Fruit fly (Drosophila melanogaster) whole organism, embryonic: ENCODE measurements around the gene Myo31DF.

ENCODE experiments used
- ATbp ChIP-seq: fragments of 200-800 bp; sonication (Bioruptor generic); optimal IDR thresholded peaks from 2 replicates; lab custom pipeline; 2017; ENCODE audit warnings: missing biosample characterization, mild to moderate bottlenecking, missing genetic modification characterization, missing genetic modification reagents
- Bdp1 ChIP-seq: fragments of 200-800 bp; sonication (Bioruptor generic); optimal IDR thresholded peaks from 3 replicates; lab custom pipeline; 2016; ENCODE audit warnings: missing biosample characterization, missing genetic modification characterization
- CG11695 ChIP-seq: fragments of 200-800 bp; sonication (Bioruptor generic); IDR thresholded peaks from 3 replicates; pipeline ENCODE4 v1.3.6; 2022; ENCODE audit warnings: missing biosample characterization, missing genetic modification characterization
- CG11723 ChIP-seq: fragments of 200-800 bp; sonication (Bioruptor generic); optimal IDR thresholded peaks from 2 replicates; lab custom pipeline; 2017; ENCODE audit warnings: missing biosample characterization, mild to moderate bottlenecking, missing genetic modification characterization
- CG12942 ChIP-seq: fragments of 200-800 bp; sonication (Bioruptor generic); optimal IDR thresholded peaks from 3 replicates; lab custom pipeline; 2016; ENCODE audit warnings: missing biosample characterization, missing genetic modification characterization
- CG13894 ChIP-seq: fragments of 200-800 bp; sonication (Bioruptor generic); optimal IDR thresholded peaks from 3 replicates; lab custom pipeline; 2018; ENCODE audit warnings: missing biosample characterization, mild to moderate bottlenecking, missing genetic modification characterization, moderate library complexity
- CG16813 ChIP-seq: fragments of 200-800 bp; sonication (Bioruptor generic); IDR thresholded peaks from 3 replicates; pipeline ENCODE4 v1.3.6; 2022; ENCODE audit warnings: missing biosample characterization, missing genetic modification characterization; ENCODE audit not compliant: partially characterized antibody
- CG2120 ChIP-seq: fragments of 200-800 bp; sonication (Bioruptor generic); optimal IDR thresholded peaks from 3 replicates; lab custom pipeline; 2016; ENCODE audit warnings: missing biosample characterization, missing genetic modification characterization
- CG31365 ChIP-seq: fragments of 200-800 bp; sonication (Bioruptor generic); optimal IDR thresholded peaks from 2 replicates; lab custom pipeline; 2018; ENCODE audit warnings: missing biosample characterization, mild to moderate bottlenecking, missing genetic modification characterization
- CG6689 ChIP-seq: fragments of 200-800 bp; sonication (Bioruptor generic); IDR thresholded peaks from 2 replicates; pipeline ENCODE4 v1.3.6; 2022; ENCODE audit warnings: missing biosample characterization, missing genetic modification characterization
- CG8924 ChIP-seq: fragments of 200-800 bp; optimal IDR thresholded peaks from 3 replicates; lab custom pipeline; 2019; ENCODE audit warnings: missing biosample characterization, mild to moderate bottlenecking, missing genetic modification characterization, moderate library complexity
- CG9609 ChIP-seq: fragments of 200-800 bp; sonication (Bioruptor generic); optimal IDR thresholded peaks from 3 replicates; lab custom pipeline; 2016; ENCODE audit warnings: missing biosample characterization, missing genetic modification characterization
- CG9932 ChIP-seq: fragments of 200-800 bp; sonication (Bioruptor generic); IDR thresholded peaks from 2 replicates; pipeline ENCODE4 v1.3.6; 2022; ENCODE audit warnings: missing biosample characterization, missing genetic modification characterization
- Dp ChIP-seq: fragments of 200-800 bp; sonication (Bioruptor generic); optimal IDR thresholded peaks from 2 replicates; lab custom pipeline; 2018; ENCODE audit warnings: missing biosample characterization, mild to moderate bottlenecking, missing genetic modification characterization, moderate library complexity
- Elba2 ChIP-seq: fragments of 200-800 bp; sonication (Bioruptor generic); optimal IDR thresholded peaks from 3 replicates; lab custom pipeline; 2016; ENCODE audit warnings: missing biosample characterization, missing genetic modification characterization
- Hey ChIP-seq: fragments of 200-800 bp; sonication (Bioruptor generic); optimal IDR thresholded peaks from 3 replicates; lab custom pipeline; 2018; ENCODE audit warnings: missing biosample characterization, mild to moderate bottlenecking, missing genetic modification characterization
- Hsf ChIP-seq: fragments of 200-800 bp; sonication (Bioruptor generic); optimal IDR thresholded peaks from 3 replicates; lab custom pipeline; 2016; ENCODE audit warnings: missing biosample characterization, missing genetic modification characterization
- Max ChIP-seq: fragments of 200-800 bp; sonication (Bioruptor generic); optimal IDR thresholded peaks from 2 replicates; lab custom pipeline; 2016; ENCODE audit warnings: missing biosample characterization, mild to moderate bottlenecking, missing genetic modification characterization
- Mes4 ChIP-seq: fragments of 200-800 bp; sonication (Bioruptor generic); optimal IDR thresholded peaks from 2 replicates; lab custom pipeline; 2016; ENCODE audit warnings: missing biosample characterization, missing genetic modification characterization
- Nf-YA ChIP-seq: fragments of 200-800 bp; sonication (Bioruptor generic); IDR thresholded peaks from 2 replicates; pipeline ENCODE4 v1.3.6; 2022; ENCODE audit warnings: missing biosample characterization, missing genetic modification characterization
- PHDP ChIP-seq: fragments of 200-800 bp; sonication (Bioruptor generic); optimal IDR thresholded peaks from 3 replicates; lab custom pipeline; 2018; ENCODE audit warnings: missing biosample characterization, mild to moderate bottlenecking, missing genetic modification characterization, moderate library complexity
- Ravus ChIP-seq: fragments of 200-800 bp; sonication (Bioruptor generic); IDR thresholded peaks from 2 replicates; pipeline ENCODE4 v1.3.6; 2022; ENCODE audit warnings: missing biosample characterization, missing genetic modification characterization
- Rfx ChIP-seq: fragments of 200-800 bp; sonication (Bioruptor generic); IDR thresholded peaks from 2 replicates; pipeline ENCODE4 v1.3.6; 2022; ENCODE audit warnings: missing biosample characterization, missing genetic modification characterization
- Sin3A ChIP-seq: fragments of >200 bp; optimal IDR thresholded peaks from 2 replicates; lab custom pipeline; 2018
- Vsx1 ChIP-seq: fragments of 200-800 bp; sonication (Bioruptor generic); optimal IDR thresholded peaks from 2 replicates; lab custom pipeline; 2017; ENCODE audit warnings: missing biosample characterization, mild to moderate bottlenecking, missing genetic modification characterization, missing genetic modification reagents
- Xbp1 ChIP-seq: fragments of 200-800 bp; sonication (Bioruptor generic); optimal IDR thresholded peaks from 3 replicates; lab custom pipeline; 2016; ENCODE audit warnings: missing biosample characterization, mild to moderate bottlenecking, missing genetic modification characterization
- amos ChIP-seq: fragments of 200-800 bp; sonication (Bioruptor generic); IDR thresholded peaks from 2 replicates; pipeline ENCODE4 v1.3.6; 2022; ENCODE audit warnings: missing biosample characterization, missing genetic modification characterization; ENCODE audit not compliant: partially characterized antibody
- aop ChIP-seq: fragments of 200-800 bp; sonication (Bioruptor generic); IDR thresholded peaks from 2 replicates; pipeline ENCODE4 v1.3.6; 2022; ENCODE audit warnings: missing biosample characterization, missing genetic modification characterization
- ato ChIP-seq: fragments of 200-800 bp; sonication (Bioruptor generic); IDR thresholded peaks from 2 replicates; pipeline ENCODE4 v1.3.6; 2022; ENCODE audit warnings: missing biosample characterization, missing genetic modification characterization; ENCODE audit not compliant: partially characterized antibody
- btn ChIP-seq: fragments of 200-800 bp; sonication (Bioruptor generic); optimal IDR thresholded peaks from 2 replicates; lab custom pipeline; 2016; ENCODE audit warnings: missing biosample characterization, missing genetic modification characterization
- danr ChIP-seq: fragments of 200-800 bp; sonication (Bioruptor generic); IDR thresholded peaks from 2 replicates; pipeline ENCODE4 v1.3.6; 2022; ENCODE audit warnings: missing biosample characterization, missing genetic modification characterization
- dm ChIP-seq: fragments of 200-800 bp; sonication (Bioruptor generic); optimal IDR thresholded peaks from 3 replicates; lab custom pipeline; 2016; ENCODE audit warnings: missing biosample characterization, missing genetic modification characterization
- fru ChIP-seq: fragments of >200 bp; optimal IDR thresholded peaks from 2 replicates; lab custom pipeline; 2017
- gem ChIP-seq: fragments of 200-800 bp; sonication (Bioruptor generic); optimal IDR thresholded peaks from 2 replicates; lab custom pipeline; 2019; ENCODE audit warnings: missing biosample characterization, mild to moderate bottlenecking, missing genetic modification characterization, moderate library complexity
- jumu ChIP-seq: fragments of 200-800 bp; sonication (Bioruptor generic); optimal IDR thresholded peaks from 3 replicates; lab custom pipeline; 2016; ENCODE audit warnings: missing biosample characterization, missing genetic modification characterization
- kay ChIP-seq: fragments of 200-800 bp; sonication (Bioruptor generic); optimal IDR thresholded peaks from 2 replicates; lab custom pipeline; 2016; ENCODE audit warnings: missing biosample characterization, missing genetic modification characterization
- lbe ChIP-seq: fragments of 200-800 bp; sonication (Bioruptor generic); optimal IDR thresholded peaks from 2 replicates; lab custom pipeline; 2016; ENCODE audit warnings: missing biosample characterization, mild to moderate bottlenecking, missing genetic modification characterization
- mam ChIP-seq: fragments of 200-800 bp; sonication (Bioruptor generic); optimal IDR thresholded peaks from 3 replicates; lab custom pipeline; 2016; ENCODE audit warnings: missing biosample characterization, missing genetic modification characterization
- nerfin-2 ChIP-seq: fragments of 200-800 bp; sonication (Bioruptor generic); IDR thresholded peaks from 2 replicates; pipeline ENCODE4 v1.3.6; 2022; ENCODE audit warnings: missing biosample characterization, missing genetic modification characterization; ENCODE audit not compliant: partially characterized antibody
- nmo ChIP-seq: fragments of 200-800 bp; sonication (Bioruptor generic); optimal IDR thresholded peaks from 2 replicates; lab custom pipeline; 2018; ENCODE audit warnings: missing biosample characterization, mild to moderate bottlenecking, missing genetic modification characterization, moderate library complexity
- oc ChIP-seq: fragments of 200-800 bp; sonication (Bioruptor generic); optimal IDR thresholded peaks from 2 replicates; lab custom pipeline; 2018; ENCODE audit warnings: missing biosample characterization, mild to moderate bottlenecking, missing genetic modification characterization, moderate library complexity
- pan ChIP-seq, 4 experiments: fragments of >200 bp in 3 of 4; fragments of 200-800 bp in 1 of 4; sonication (Bioruptor generic) in 1 of 4; optimal IDR thresholded peaks in 3 of 4; IDR thresholded peaks in 1 of 4; 2 replicates each; pipeline versions ENCODE4 v1.3.6 to Lab custom; 2017 to 2022; ENCODE audit warnings: missing biosample characterization in 2 of 4, missing genetic modification characterization in 2 of 4, mixed read lengths in 1 of 4
- seq ChIP-seq: fragments of 200-800 bp; sonication (Bioruptor generic); IDR thresholded peaks from 2 replicates; pipeline ENCODE4 v1.3.6; 2022; ENCODE audit warnings: missing biosample characterization, missing genetic modification characterization
- sna ChIP-seq: fragments of 200-800 bp; sonication (Bioruptor generic); IDR thresholded peaks from 2 replicates; pipeline ENCODE4 v1.3.6; 2022; ENCODE audit warnings: missing biosample characterization, missing genetic modification characterization; ENCODE audit not compliant: partially characterized antibody
- stwl ChIP-seq: fragments of 200-800 bp; sonication (Bioruptor generic); optimal IDR thresholded peaks from 3 replicates; lab custom pipeline; 2018; ENCODE audit warnings: missing biosample characterization, mild to moderate bottlenecking, missing genetic modification characterization, moderate library complexity
- sug ChIP-seq: fragments of 200-800 bp; optimal IDR thresholded peaks from 2 replicates; lab custom pipeline; 2019; ENCODE audit warnings: missing biosample characterization, mild to moderate bottlenecking, missing genetic modification characterization, moderate library complexity
- tgo ChIP-seq: fragments of 200-800 bp; sonication (Bioruptor generic); IDR thresholded peaks from 3 replicates; pipeline ENCODE4 v1.3.6; 2022; ENCODE audit warnings: missing biosample characterization, missing genetic modification characterization
- tna ChIP-seq: fragments of 200-800 bp; sonication (Bioruptor generic); IDR thresholded peaks from 2 replicates; pipeline ENCODE4 v1.3.6; 2022; ENCODE audit warnings: missing biosample characterization, missing genetic modification characterization; ENCODE audit not compliant: partially characterized antibody
- toy ChIP-seq: fragments of 200-800 bp; sonication (Bioruptor generic); IDR thresholded peaks from 2 replicates; pipeline ENCODE4 v1.3.6; 2022; ENCODE audit warnings: missing biosample characterization, missing genetic modification characterization

Myo31DF gene

DNA sequence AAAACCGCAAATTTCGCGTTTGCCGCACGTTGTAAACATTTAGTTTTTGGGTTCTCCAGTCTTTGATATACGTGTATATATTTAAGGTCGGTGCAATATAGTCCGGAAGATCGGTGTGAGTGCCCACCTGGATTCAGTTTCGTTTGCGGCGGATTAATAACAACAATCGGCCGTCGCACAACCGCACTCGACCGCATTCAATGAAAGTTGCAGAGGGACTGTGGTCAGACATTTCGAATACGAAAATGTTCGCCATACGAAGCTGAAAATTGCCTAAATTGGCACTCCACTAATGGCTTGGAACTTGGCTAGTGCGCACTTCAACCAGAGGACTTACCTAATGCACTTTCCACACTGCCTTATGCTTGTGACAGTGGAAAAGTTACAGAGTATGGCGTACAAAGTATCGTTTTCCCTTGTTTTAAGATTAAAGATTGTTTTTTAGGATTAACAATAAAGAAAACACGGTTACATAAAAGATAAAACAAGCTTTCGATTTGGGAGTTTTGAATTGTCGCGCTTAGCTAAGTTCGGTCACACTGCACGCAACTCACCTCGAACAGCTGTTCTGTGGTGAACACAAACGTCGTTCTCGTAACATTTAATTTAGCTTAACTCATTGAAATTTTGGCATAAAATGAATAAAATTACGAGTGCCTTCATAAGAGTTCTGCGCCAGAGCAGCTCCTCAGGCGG, at the start of gene Myo31DF, which contains the start of gene CG6094 (continued):
- TF ChIP-seq CG16813 (GFP tag; lab: Robert Waterston, UW) (no peak), aop (no peak; the same call in 1 of the 2 replicates), Vsx1 (GFP tag; lab: Kevin White, UChicago) (peak; percentile 59), Elba2 (GFP tag; lab: Kevin White, UChicago) (no peak), mam (GFP tag; lab: Kevin White, UChicago) (peak; percentile 24), CG12942 (GFP tag; lab: Kevin White, UChicago) (peak; percentile 6), Bdp1 (peak; percentile 43), dm (GFP tag; lab: Kevin White, UChicago) (peak; percentile 28), tgo (GFP tag; lab: Robert Waterston, UW) (no peak), nerfin-2 (GFP tag; lab: Robert Waterston, UW) (0 out of 2 replicates have a peak, but pooled peaks have one; percentile 12), oc (tag; lab: Kevin White, UChicago) (peak; percentile 0), CG2120 (GFP tag; lab: Kevin White, UChicago) (peak; percentile 47), Xbp1 (GFP tag; lab: Kevin White, UChicago) (peak; percentile 26), Max (GFP tag; lab: Kevin White, UChicago) (no peak), sug (tag; lab: Kevin White, UChicago) (peak; percentile 61), kay (no peak), amos (GFP tag; lab: Robert Waterston, UW) (peak; percentile 57; the same call in 1 of the 2 replicates), btn (GFP tag; lab: Kevin White, UChicago) (no peak), jumu (GFP tag; lab: Kevin White, UChicago) (peak; percentile 58), CG13894 (tag; lab: Kevin White, UChicago) (peak; percentile 19), Hsf (no peak), Mes4 (peak; percentile 52), CG9609 (GFP tag; lab: Kevin White, UChicago) (peak; percentile 34), fru (lab: Kevin White, UChicago) (no peak), CG9932 (peak; percentile 55), stwl (tag; lab: Kevin White, UChicago) (peak; percentile 64), CG6689 (GFP tag; lab: Robert Waterston, UW) (no peak), sna (no peak), Sin3A (lab: Kevin White, UChicago) (peak; percentile 98), CG11723 (GFP tag; lab: Kevin White, UChicago) (no peak), Hey (tag; lab: Kevin White, UChicago) (no peak), CG8924 (peak; percentile 9), PHDP (tag; lab: Kevin White, UChicago) (peak; percentile 10), seq (GFP tag; lab: Robert Waterston, UW) (no peak), ato (GFP tag; lab: Robert Waterston, UW) (peak; percentile 64; the same call in 1 of the 2 replicates), pan (optimal IDR thresholded peaks at IDR 0.05; lab: Kevin White, UChicago) (no peak), pan (GFP tag; optimal IDR thresholded peaks at IDR 0.05 in 1 of 2, IDR thresholded peaks at IDR 0.05 in 1 of 2) (peak in 1 of 2 experiments; percentile 17), toy (GFP tag; lab: Robert Waterston, UW) (no peak), Nf-YA (GFP tag; lab: Robert Waterston, UW) (no peak), Ravus (GFP tag; lab: Robert Waterston, UW) (no peak), CG31365 (tag; lab: Kevin White, UChicago) (no peak), ATbp (peak; percentile 28), gem (tag; lab: Kevin White, UChicago) (peak; percentile 39), Dp (GFP tag; lab: Kevin White, UChicago) (peak; percentile 94), CG11695 (GFP tag; lab: Robert Waterston, UW) (no peak), tna (GFP tag; lab: Robert Waterston, UW) (peak; percentile 55; the same call in 1 of the 2 replicates), nmo (peak; percentile 78), Rfx (GFP tag; lab: Robert Waterston, UW) (peak; percentile 65), danr (GFP tag; lab: Robert Waterston, UW) (no peak), lbe (GFP tag; lab: Kevin White, UChicago) (no peak)
